Fruit fly (Drosophila melanogaster) whole organism, embryonic: ENCODE results near the gene fz3.

Source experiments
- Bteb2 ChIP-seq: fragments of 200-800 bp; sonication (Bioruptor generic); optimal IDR thresholded peaks from 2 replicates; lab custom pipeline; 2016; ENCODE audit warnings: missing biosample characterization, missing genetic modification characterization
- CG10543 ChIP-seq: fragments of 200-800 bp; sonication (Bioruptor generic); optimal IDR thresholded peaks from 3 replicates; lab custom pipeline; 2017; ENCODE audit warnings: missing biosample characterization, mild to moderate bottlenecking, missing genetic modification characterization, moderate library complexity
- CG11085 ChIP-seq: fragments of 200-800 bp; sonication (Bioruptor generic); IDR thresholded peaks from 2 replicates; pipeline ENCODE4 v1.3.6; 2022; ENCODE audit warnings: missing biosample characterization, missing genetic modification characterization
- CG12659 ChIP-seq: fragments of 200-800 bp; sonication (Bioruptor generic); optimal IDR thresholded peaks from 3 replicates; lab custom pipeline; 2017; ENCODE audit warnings: mild to moderate bottlenecking, missing biosample characterization, missing genetic modification reagents, missing genetic modification characterization
- CG15073 ChIP-seq: fragments of 200-800 bp; sonication (Bioruptor generic); optimal IDR thresholded peaks from 2 replicates; lab custom pipeline; 2016; ENCODE audit warnings: missing biosample characterization, missing genetic modification characterization
- CG15269 ChIP-seq: fragments of 200-800 bp; sonication (Bioruptor generic); optimal IDR thresholded peaks from 2 replicates; lab custom pipeline; 2018; ENCODE audit warnings: missing biosample characterization, mild to moderate bottlenecking, missing genetic modification characterization, moderate library complexity
- CG17385 ChIP-seq: fragments of 200-800 bp; sonication (Bioruptor generic); optimal IDR thresholded peaks from 3 replicates; lab custom pipeline; 2018; ENCODE audit warnings: missing biosample characterization, mild to moderate bottlenecking, missing genetic modification characterization
- CG1832 ChIP-seq: fragments of 200-800 bp; sonication (Bioruptor generic); optimal IDR thresholded peaks from 2 replicates; lab custom pipeline; 2017; ENCODE audit warnings: missing biosample characterization, mild to moderate bottlenecking, missing genetic modification characterization, inconsistent platforms
- CG2712 ChIP-seq: fragments of 200-800 bp; optimal IDR thresholded peaks from 3 replicates; lab custom pipeline; 2019; ENCODE audit warnings: missing biosample characterization, mild to moderate bottlenecking, missing genetic modification characterization, moderate library complexity
- CG31388 ChIP-seq: fragments of 200-800 bp; sonication (Bioruptor generic); optimal IDR thresholded peaks from 2 replicates; lab custom pipeline; 2016; ENCODE audit warnings: missing biosample characterization, missing genetic modification characterization
- CG31441 ChIP-seq: fragments of 200-800 bp; sonication (Bioruptor generic); IDR thresholded peaks from 2 replicates; pipeline ENCODE4 v1.3.6; 2022; ENCODE audit warnings: missing biosample characterization, missing genetic modification characterization
- CG4707 ChIP-seq: fragments of 200-800 bp; sonication (Bioruptor generic); optimal IDR thresholded peaks from 2 replicates; lab custom pipeline; 2018; ENCODE audit warnings: missing biosample characterization, mild to moderate bottlenecking, missing genetic modification characterization, moderate library complexity
- CG6654 ChIP-seq: fragments of 200-800 bp; sonication (Bioruptor generic); optimal IDR thresholded peaks from 2 replicates; lab custom pipeline; 2017; ENCODE audit warnings: missing biosample characterization, mild to moderate bottlenecking, missing genetic modification characterization
- CG7357 ChIP-seq: fragments of 200-800 bp; sonication (Bioruptor generic); IDR thresholded peaks from 3 replicates; pipeline ENCODE4 v1.3.6; 2022; ENCODE audit warnings: missing biosample characterization, missing genetic modification characterization
- CG8290 ChIP-seq, 3 experiments: fragments of 200-800 bp; sonication (Bioruptor generic); optimal IDR thresholded peaks; 2 replicates each; lab custom pipeline; 2016 to 2019; ENCODE audit warnings: missing biosample characterization in 3 of 3, missing genetic modification characterization in 3 of 3, mild to moderate bottlenecking in 2 of 3, moderate library complexity in 1 of 3
- D19A ChIP-seq: fragments of 200-800 bp; optimal IDR thresholded peaks from 3 replicates; lab custom pipeline; 2019; ENCODE audit warnings: missing biosample characterization, mild to moderate bottlenecking, missing genetic modification characterization, moderate library complexity
- Drgx ChIP-seq: fragments of 200-800 bp; sonication (Bioruptor generic); IDR thresholded peaks from 2 replicates; pipeline ENCODE4 v1.3.6; 2022; ENCODE audit warnings: missing biosample characterization, missing genetic modification characterization
- Eip74EF ChIP-seq, 2 experiments: fragments of 200-800 bp in 1 of 2; fragments of >200 bp in 1 of 2; sonication (Bioruptor generic) in 1 of 2; optimal IDR thresholded peaks; 2 replicates each; lab custom pipeline; 2017 to 2019; ENCODE audit warnings: missing biosample characterization in 2 of 2, missing genetic modification characterization in 2 of 2, mild to moderate bottlenecking in 1 of 2, moderate library complexity in 1 of 2
- Kr ChIP-seq: fragments of 200-800 bp; sonication (Bioruptor generic); optimal IDR thresholded peaks from 2 replicates; lab custom pipeline; 2017; ENCODE audit warnings: missing biosample characterization, mild to moderate bottlenecking, missing genetic modification characterization
- Mad ChIP-seq: fragments of 200-800 bp; sonication (Bioruptor generic); optimal IDR thresholded peaks from 2 replicates; lab custom pipeline; 2016; ENCODE audit warnings: missing biosample characterization, missing genetic modification characterization
- Spps ChIP-seq: fragments of 200-800 bp; sonication (Bioruptor generic); optimal IDR thresholded peaks from 2 replicates; lab custom pipeline; 2018; ENCODE audit warnings: missing biosample characterization, mild to moderate bottlenecking, missing genetic modification characterization
- Sry-β ChIP-seq: fragments of 200-800 bp; sonication (Bioruptor generic); optimal IDR thresholded peaks from 2 replicates; lab custom pipeline; 2018; ENCODE audit warnings: missing biosample characterization, mild to moderate bottlenecking, missing genetic modification characterization, moderate library complexity
- Stat92E ChIP-seq, 3 experiments: fragments of >200 bp in 2 of 3; fragments of 200-800 bp in 1 of 3; sonication (Bioruptor generic) in 1 of 3; optimal IDR thresholded peaks; 2 replicates each; lab custom pipeline; 2017 to 2019; ENCODE audit warnings: missing biosample characterization in 3 of 3, missing genetic modification characterization in 3 of 3, mild to moderate bottlenecking in 1 of 3, moderate library complexity in 1 of 3
- Xrp1 ChIP-seq: fragments of 200-800 bp; sonication (Bioruptor generic); IDR thresholded peaks from 2 replicates; pipeline ENCODE4 v1.3.6; 2022; ENCODE audit warnings: missing biosample characterization, missing genetic modification characterization
- ac ChIP-seq: fragments of 200-800 bp; sonication (Bioruptor generic); optimal IDR thresholded peaks from 3 replicates; lab custom pipeline; 2017; ENCODE audit warnings: missing biosample characterization, mild to moderate bottlenecking, missing genetic modification characterization
- ash1 ChIP-seq: fragments of 200-800 bp; sonication (Bioruptor generic); optimal IDR thresholded peaks from 2 replicates; lab custom pipeline; 2018; ENCODE audit warnings: missing biosample characterization, mild to moderate bottlenecking, missing genetic modification characterization
- az2 ChIP-seq: fragments of 200-800 bp; sonication (Bioruptor generic); optimal IDR thresholded peaks from 3 replicates; lab custom pipeline; 2016; ENCODE audit warnings: missing biosample characterization, missing genetic modification characterization
- bsh ChIP-seq, 2 experiments: fragments of 200-800 bp; sonication (Bioruptor generic); optimal IDR thresholded peaks; 2 replicates each; lab custom pipeline; 2017 to 2018; ENCODE audit warnings: mild to moderate bottlenecking in 2 of 2, missing biosample characterization in 2 of 2, missing genetic modification characterization in 2 of 2, moderate library complexity in 1 of 2
- chinmo ChIP-seq: fragments of 200-800 bp; sonication (Bioruptor generic); IDR thresholded peaks from 4 replicates; pipeline ENCODE4 v1.3.6; 2022; ENCODE audit warnings: missing biosample characterization, missing genetic modification characterization; ENCODE audit not compliant: partially characterized antibody
- corto ChIP-seq: fragments of 200-800 bp; sonication (Bioruptor generic); optimal IDR thresholded peaks from 2 replicates; lab custom pipeline; 2016; ENCODE audit warnings: missing biosample characterization, mild to moderate bottlenecking, missing genetic modification characterization, moderate library complexity
- crol ChIP-seq: fragments of 200-800 bp; sonication (Bioruptor generic); IDR thresholded peaks from 2 replicates; pipeline ENCODE4 v1.3.6; 2022; ENCODE audit warnings: missing biosample characterization, missing genetic modification characterization
- da ChIP-seq: fragments of 200-800 bp; sonication (Bioruptor generic); optimal IDR thresholded peaks from 2 replicates; lab custom pipeline; 2016; ENCODE audit warnings: missing biosample characterization, missing genetic modification characterization
- dimm ChIP-seq: fragments of 200-800 bp; sonication (Bioruptor generic); IDR thresholded peaks from 2 replicates; pipeline ENCODE4 v1.3.6; 2022; ENCODE audit warnings: missing biosample characterization, missing genetic modification characterization
- dmrt99B ChIP-seq: fragments of 200-800 bp; sonication (Bioruptor generic); optimal IDR thresholded peaks from 2 replicates; lab custom pipeline; 2018; ENCODE audit warnings: missing biosample characterization, mild to moderate bottlenecking, missing genetic modification characterization, moderate library complexity
- emc ChIP-seq: fragments of 200-800 bp; sonication (Bioruptor generic); optimal IDR thresholded peaks from 2 replicates; lab custom pipeline; 2016; ENCODE audit warnings: missing biosample characterization, missing genetic modification characterization
- gro ChIP-seq: fragments of 200-800 bp; sonication (Bioruptor generic); optimal IDR thresholded peaks from 2 replicates; lab custom pipeline; 2016; ENCODE audit warnings: missing biosample characterization, missing genetic modification characterization
- lbe ChIP-seq: fragments of 200-800 bp; sonication (Bioruptor generic); optimal IDR thresholded peaks from 2 replicates; lab custom pipeline; 2016; ENCODE audit warnings: missing biosample characterization, mild to moderate bottlenecking, missing genetic modification characterization
- nom ChIP-seq: fragments of 200-800 bp; sonication (Bioruptor generic); optimal IDR thresholded peaks from 2 replicates; lab custom pipeline; 2017; ENCODE audit warnings: missing biosample characterization, missing genetic modification characterization, mild to moderate bottlenecking, moderate library complexity, missing genetic modification reagents
- peb ChIP-seq: fragments of 200-800 bp; sonication (Bioruptor generic); IDR thresholded peaks from 2 replicates; pipeline ENCODE4 v1.3.6; 2022; ENCODE audit warnings: missing biosample characterization, missing genetic modification characterization
- row ChIP-seq: fragments of 200-800 bp; sonication (Bioruptor generic); IDR thresholded peaks from 3 replicates; pipeline ENCODE4 v1.3.6; 2022; ENCODE audit warnings: missing biosample characterization, missing genetic modification characterization
- scrt ChIP-seq: fragments of 200-800 bp; sonication (Bioruptor generic); optimal IDR thresholded peaks from 2 replicates; lab custom pipeline; 2018; ENCODE audit warnings: missing biosample characterization, mild to moderate bottlenecking, missing genetic modification characterization, moderate library complexity
- sens ChIP-seq: fragments of 200-800 bp; sonication (Bioruptor generic); peaks from one replicate; lab custom pipeline; 2016; ENCODE audit warnings: missing biosample characterization, missing genetic modification characterization
- sug ChIP-seq: fragments of 200-800 bp; optimal IDR thresholded peaks from 2 replicates; lab custom pipeline; 2019; ENCODE audit warnings: missing biosample characterization, mild to moderate bottlenecking, missing genetic modification characterization, moderate library complexity
- ttk ChIP-seq: fragments of 200-800 bp; sonication (Bioruptor generic); IDR thresholded peaks from 2 replicates; pipeline ENCODE4 v2.1.2; 2022; ENCODE audit warnings: missing biosample characterization, missing genetic modification characterization
- tx ChIP-seq: fragments of 200-800 bp; sonication (Bioruptor generic); optimal IDR thresholded peaks from 2 replicates; lab custom pipeline; 2016; ENCODE audit warnings: missing biosample characterization, missing genetic modification characterization
- vfl ChIP-seq: fragments of 200-800 bp; sonication (Bioruptor generic); optimal IDR thresholded peaks from 2 replicates; lab custom pipeline; 2016; ENCODE audit warnings: missing biosample characterization, missing genetic modification characterization
- zen ChIP-seq: fragments of 200-800 bp; sonication (Bioruptor generic); optimal IDR thresholded peaks from 3 replicates; lab custom pipeline; 2018; ENCODE audit warnings: missing biosample characterization, mild to moderate bottlenecking, missing genetic modification characterization, moderate library complexity
- zfh2 ChIP-seq: fragments of 200-800 bp; sonication (Bioruptor generic); optimal IDR thresholded peaks from 2 replicates; lab custom pipeline; 2016; ENCODE audit warnings: missing biosample characterization, missing genetic modification characterization

fz3 gene

DNA sequence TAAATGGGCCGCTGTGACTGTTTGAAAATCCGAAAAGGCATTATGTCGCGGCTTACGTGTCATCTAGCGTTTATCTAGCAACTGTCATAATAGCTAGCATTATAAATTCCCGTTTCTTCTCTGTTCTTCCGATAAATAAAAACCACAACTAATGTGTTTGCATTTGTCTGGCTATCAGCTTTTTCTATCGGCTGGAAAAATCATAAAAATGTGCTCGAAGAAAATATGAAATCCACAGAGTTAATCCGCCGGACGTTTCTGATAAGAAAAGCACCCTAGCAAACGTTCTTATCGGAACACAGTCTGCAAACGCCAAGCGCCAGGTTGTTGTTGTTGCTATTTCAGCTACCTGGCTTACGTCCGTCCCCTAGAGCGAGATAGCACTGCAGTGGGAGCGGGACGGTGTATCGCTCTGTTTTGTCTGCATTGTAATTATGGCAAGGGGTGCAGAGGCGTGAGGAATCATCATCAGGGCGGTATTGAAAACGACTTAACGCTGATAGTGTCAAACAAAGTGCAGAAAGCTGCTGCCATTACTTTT lies 4.5 kb downstream of the fz3 start (continued):
- TF ChIP-seq CG15269 (tag; lab: Kevin White, UChicago): no peak
- TF ChIP-seq emc (GFP tag; lab: Kevin White, UChicago): no peak
- no peak for TF ChIP-seq zfh2 (GFP tag; lab: Kevin White, UChicago)
- no peak for TF ChIP-seq dmrt99B (tag; lab: Kevin White, UChicago)
- no peak for TF ChIP-seq CG31441 (GFP tag; lab: Robert Waterston, UW)
- TF ChIP-seq chinmo: 0 out of 4 replicates have a peak, but pooled peaks have one; percentile 39
- no peak for TF ChIP-seq peb
- no peak for TF ChIP-seq CG12659
- no peak for TF ChIP-seq Spps (tag; lab: Kevin White, UChicago)
- no peak for TF ChIP-seq gro
- TF ChIP-seq Bteb2: no peak
- TF ChIP-seq CG15073: no peak
- TF ChIP-seq Sry-β (GFP tag; lab: Kevin White, UChicago): no peak
- TF ChIP-seq vfl: no peak
- TF ChIP-seq sug (tag; lab: Kevin White, UChicago): peak; percentile 27
- TF ChIP-seq CG1832 (GFP tag; lab: Kevin White, UChicago): peak; percentile 57
- TF ChIP-seq crol (GFP tag; lab: Robert Waterston, UW): peak; percentile 80
- TF ChIP-seq scrt (GFP tag; lab: Kevin White, UChicago): no peak
- no peak for TF ChIP-seq tx
- TF ChIP-seq ac (GFP tag; lab: Kevin White, UChicago): no peak
- TF ChIP-seq CG31388 (GFP tag; lab: Kevin White, UChicago): no peak
- TF ChIP-seq dimm: no peak
- TF ChIP-seq CG2712 (tag; lab: Kevin White, UChicago): no peak
- no peak for TF ChIP-seq Eip74EF (GFP tag; optimal IDR thresholded peaks at IDR 0.05; lab: Kevin White, UChicago)

- TF ChIP-seq nom (GFP tag; lab: Kevin White, UChicago): peak; percentile 42
- no peak for TF ChIP-seq CG6654 (GFP tag; lab: Kevin White, UChicago)
- TF ChIP-seq sens: peak; percentile 13
- TF ChIP-seq ash1 (GFP tag; lab: Kevin White, UChicago): no peak
- TF ChIP-seq CG10543 (GFP tag; lab: Kevin White, UChicago): no peak
- peak in 1 of 2 experiments; percentile 29 for TF ChIP-seq bsh (GFP tag; optimal IDR thresholded peaks at IDR 0.05; lab: Kevin White, UChicago)
- TF ChIP-seq row: peak; percentile 18; the same call in 1 of the 3 replicates
- TF ChIP-seq lbe: peak; percentile 58
- no peak for TF ChIP-seq CG2712 (tag; lab: Kevin White, UChicago)
- no peak for TF ChIP-seq az2
- TF ChIP-seq da (GFP tag; lab: Kevin White, UChicago): no peak
- TF ChIP-seq CG8290 (GFP tag; optimal IDR thresholded peaks at IDR 0.05; lab: Kevin White, UChicago): no peak
- TF ChIP-seq CG8290 (tag; optimal IDR thresholded peaks at IDR 0.05; lab: Kevin White, UChicago): no peak
- peak; percentile 55 for TF ChIP-seq Drgx (GFP tag; lab: Robert Waterston, UW)
- TF ChIP-seq Spps (tag; lab: Kevin White, UChicago): no peak
- TF ChIP-seq zen (tag; lab: Kevin White, UChicago): no peak
- no peak for TF ChIP-seq CG11085 (GFP tag; lab: Robert Waterston, UW)
- TF ChIP-seq corto (GFP tag; lab: Kevin White, UChicago): peak; percentile 67
- TF ChIP-seq CG1832 (GFP tag; lab: Kevin White, UChicago): no peak
- 0 out of 2 replicates have a peak, but pooled peaks have one; percentile 10 for TF ChIP-seq Xrp1 (GFP tag; lab: Robert Waterston, UW)
- TF ChIP-seq CG4707: no peak
- TF ChIP-seq ttk (GFP tag; lab: Robert Waterston, UW): no peak
- peak; percentile 0 for TF ChIP-seq CG17385 (GFP tag; lab: Kevin White, UChicago)
- no peak for TF ChIP-seq CG7357 (GFP tag; lab: Robert Waterston, UW)
- TF ChIP-seq Stat92E (GFP tag; optimal IDR thresholded peaks at IDR 0.05; lab: Kevin White, UChicago): no peak
- no peak for TF ChIP-seq Mad
- TF ChIP-seq Kr (GFP tag; lab: Kevin White, UChicago): no peak
- peak; percentile 75 for TF ChIP-seq D19A (tag; lab: Kevin White, UChicago)
- TF ChIP-seq, all 482 proteins: peak for 10
These were observed 5.4 kb downstream of the fz3 start for dm6 chrX:775184-775583.
